Worm (Caenorhabditis elegans): Measurements from ENCODE around the gene ddl-1.
"Not testable (repeated sequence)": the region's sequence is repeated elsewhere in the genome, so short reads cannot be mapped to it uniquely, and the experiment has no call there.

The ddl-1 gene

DNA sequence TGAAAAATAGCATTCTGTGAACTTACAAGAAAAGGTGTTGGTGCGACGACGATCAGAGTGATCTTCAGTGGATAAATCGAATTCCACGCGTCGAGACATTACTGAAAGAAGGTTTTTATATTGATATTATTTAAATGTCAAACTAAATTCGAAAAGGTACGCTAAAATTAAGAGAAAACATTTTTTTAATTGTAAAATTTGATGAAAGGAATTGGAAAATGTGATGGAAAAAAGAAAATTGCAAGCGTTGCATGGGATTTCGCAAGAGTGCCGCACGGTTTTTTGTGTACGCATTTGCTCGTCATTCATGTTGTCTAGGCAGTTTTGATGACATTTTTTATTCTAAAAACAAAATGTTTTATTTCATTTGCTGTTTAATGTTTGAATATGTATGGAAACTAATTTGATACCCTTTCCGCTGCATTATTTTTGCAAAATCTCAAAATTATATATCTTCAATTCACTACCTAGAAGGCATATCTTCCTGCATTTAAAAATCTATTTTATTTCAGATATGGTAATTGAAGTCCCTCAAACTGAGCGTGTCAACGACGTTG, 25.7 kb downstream of the ddl-1 start, which contains the start of the genes eif-3.L and npl-4.2:
Gene eif-3.L, minus strand, starts transcription at position 101 of the 557 bp plus-strand sequence.
Gene npl-4.2, plus strand, starts transcription at position 507 of the 557 bp plus-strand sequence.
- not testable (repeated sequence) for TF ChIP-seq zag-1, unc-39, R02D3.7 (tag; optimal IDR thresholded peaks at IDR 0.05)

DNA sequence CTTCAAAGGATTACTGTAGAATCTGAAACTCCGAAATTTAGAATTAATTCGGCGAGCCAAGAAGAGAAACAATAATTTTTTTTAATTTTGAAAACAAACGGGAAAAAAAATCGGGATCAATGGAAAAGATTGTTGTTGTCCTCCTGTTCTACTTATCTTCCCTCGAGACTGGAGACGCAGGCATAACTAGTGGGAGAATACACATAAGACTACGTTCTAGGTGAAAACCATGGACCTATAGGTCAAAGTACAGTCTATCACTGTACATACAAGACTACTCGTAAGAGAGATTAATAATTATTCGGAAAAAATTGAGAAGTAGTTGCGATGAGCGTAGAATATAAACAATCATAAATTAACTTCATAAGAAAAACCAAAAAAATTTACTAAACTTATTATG, 28.9 kb downstream of the ddl-1 start, which contains the start of gene dhs-6:
Gene dhs-6, minus strand, starts transcription at position 22 of the 400 bp plus-strand sequence.
- peak; percentile 48 for TF ChIP-seq nhr-23 (tag; optimal IDR thresholded peaks at IDR 0.05)
- peak; percentile 15 for TF ChIP-seq nhr-43 (tag; optimal IDR thresholded peaks at IDR 0.05; ENCODE audit: poor library complexity, severe bottlenecking)
- no peak for TF ChIP-seq elt-1 (tag; optimal IDR thresholded peaks at IDR 0.05)
- no peak for TF ChIP-seq hmg-11 (tag; optimal IDR thresholded peaks at IDR 0.05)
- TF ChIP-seq nhr-28 (tag; optimal IDR thresholded peaks at IDR 0.05) = no peak
- TF ChIP-seq egl-5 (tag; optimal IDR thresholded peaks at IDR 0.05) = no peak
- no peak for TF ChIP-seq unc-39 (tag; optimal IDR thresholded peaks at IDR 0.05)
- TF ChIP-seq ceh-28 (tag; optimal IDR thresholded peaks at IDR 0.05) = peak; percentile 8
- no peak for TF ChIP-seq daf-12 (tag; optimal IDR thresholded peaks at IDR 0.05)
- no peak for TF ChIP-seq nhr-76 (tag; optimal IDR thresholded peaks at IDR 0.05)
- no peak for TF ChIP-seq eor-1 (tag; optimal IDR thresholded peaks at IDR 0.05)
- no peak for TF ChIP-seq nhr-11 (tag; optimal IDR thresholded peaks at IDR 0.05)
- TF ChIP-seq elt-2 (tag; optimal IDR thresholded peaks at IDR 0.05) = peak; percentile 71
- no peak for TF ChIP-seq fkh-10 (GFP tag; optimal IDR thresholded peaks at IDR 0.05)
- no peak for TF ChIP-seq nhr-67 (tag; optimal IDR thresholded peaks at IDR 0.05)
- TF ChIP-seq skn-1 (tag; optimal IDR thresholded peaks at IDR 0.05) = no peak
- no peak for TF ChIP-seq tbx-2 (tag; optimal IDR thresholded peaks at IDR 0.05)
- no peak for TF ChIP-seq ztf-4 (tag; optimal IDR thresholded peaks at IDR 0.05)
- no peak for TF ChIP-seq lin-39 (tag; optimal IDR thresholded peaks at IDR 0.05)
- TF ChIP-seq nfya-1 (tag; optimal IDR thresholded peaks at IDR 0.05; ENCODE audit: insufficient read depth) = peak; percentile 9

DNA sequence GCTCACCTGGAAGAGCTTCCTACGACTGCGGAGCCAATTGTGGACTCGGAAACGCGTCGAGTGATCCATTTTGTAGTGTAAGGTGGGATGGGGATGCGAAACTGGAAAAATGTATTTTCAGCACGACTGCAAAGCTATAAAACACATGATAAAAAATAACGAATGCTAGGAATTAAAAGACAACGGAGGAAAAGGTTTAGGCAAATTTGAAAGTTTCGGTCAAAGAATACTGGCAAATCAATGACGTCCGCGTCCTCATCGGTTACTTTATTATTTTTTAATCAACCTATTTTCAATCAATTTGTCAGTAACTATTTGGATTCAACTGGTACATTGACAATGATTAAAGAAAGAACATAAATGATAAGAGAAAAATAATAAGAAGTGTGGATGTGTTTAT, 40.4 kb downstream of the ddl-1 start, which contains the start of gene C17G10.7:
Gene C17G10.7, minus strand, starts transcription at position 101 of the 400 bp plus-strand sequence.
- TF ChIP-seq elt-1 (tag; optimal IDR thresholded peaks at IDR 0.05) (no peak), lin-39 (tag; optimal IDR thresholded peaks at IDR 0.05) (no peak), zag-1 (tag; optimal IDR thresholded peaks at IDR 0.05) (no peak), nhr-12 (tag; optimal IDR thresholded peaks at IDR 0.05) (no peak), mml-1 (tag; optimal IDR thresholded peaks at IDR 0.05) (no peak), nhr-28 (tag; optimal IDR thresholded peaks at IDR 0.05) (no peak)

- TF ChIP-seq nhr-67 (tag; optimal IDR thresholded peaks at IDR 0.05) (no peak), sea-2 (GFP tag; optimal IDR thresholded peaks at IDR 0.05) (no peak), zag-1 (tag; optimal IDR thresholded peaks at IDR 0.05) (no peak), nhr-12 (tag; optimal IDR thresholded peaks at IDR 0.05) (no peak), mdl-1 (tag; optimal IDR thresholded peaks at IDR 0.05) (peak; percentile 23), ama-1 (optimal IDR thresholded peaks at IDR 0.05) (no peak), fos-1 (tag; optimal IDR thresholded peaks at IDR 0.05) (no peak), pqm-1 (tag; optimal IDR thresholded peaks at IDR 0.05) (no peak), ZK546.5 (tag; optimal IDR thresholded peaks at IDR 0.05) (no peak), hmg-11 (tag; optimal IDR thresholded peaks at IDR 0.05) (no peak), ceh-28 (tag; optimal IDR thresholded peaks at IDR 0.05) (peak; percentile 80), snpc-4 (tag; optimal IDR thresholded peaks at IDR 0.05) (no peak), unc-62 (GFP tag; optimal IDR thresholded peaks at IDR 0.05) (peak; percentile 93), egl-27 (tag; optimal IDR thresholded peaks at IDR 0.05) (no peak), fkh-2 (tag; optimal IDR thresholded peaks at IDR 0.05) (no peak), skn-1 (tag; optimal IDR thresholded peaks at IDR 0.05) (no peak), nhr-11 (tag; optimal IDR thresholded peaks at IDR 0.05) (no peak), nhr-237 (tag; optimal IDR thresholded peaks at IDR 0.05) (no peak), nhr-76 (tag; optimal IDR thresholded peaks at IDR 0.05) (peak; percentile 48), lin-39 (tag; optimal IDR thresholded peaks at IDR 0.05) (no peak), daf-12 (tag; optimal IDR thresholded peaks at IDR 0.05) (no peak), nhr-23 (tag; optimal IDR thresholded peaks at IDR 0.05) (peak; percentile 94), ztf-11 (tag; optimal IDR thresholded peaks at IDR 0.05) (no peak), nfya-1 (tag; optimal IDR thresholded peaks at IDR 0.05; ENCODE audit: insufficient read depth) (no peak), nhr-43 (tag; optimal IDR thresholded peaks at IDR 0.05; ENCODE audit: poor library complexity, severe bottlenecking) (peak; percentile 90), ceh-82 (tag; optimal IDR thresholded peaks at IDR 0.05) (no peak), ztf-4 (tag; optimal IDR thresholded peaks at IDR 0.05) (no peak), nhr-28 (tag; optimal IDR thresholded peaks at IDR 0.05) (no peak), lin-15B (tag; optimal IDR thresholded peaks at IDR 0.05) (no peak), tbx-2 (tag; optimal IDR thresholded peaks at IDR 0.05) (peak; percentile 39), R02D3.7 (tag; optimal IDR thresholded peaks at IDR 0.05) (peak; percentile 40), pha-4 (tag; optimal IDR thresholded peaks at IDR 0.05) (no peak), mml-1 (tag; optimal IDR thresholded peaks at IDR 0.05) (no peak), eor-1 (tag; optimal IDR thresholded peaks at IDR 0.05) (no peak), elt-3 (tag; optimal IDR thresholded peaks at IDR 0.05) (peak; percentile 93 to 96 (median 93)), lsy-12 (tag; optimal IDR thresholded peaks at IDR 0.05) (peak; percentile 5), fkh-10 (GFP tag; optimal IDR thresholded peaks at IDR 0.05) (no peak), ceh-9 (tag; optimal IDR thresholded peaks at IDR 0.05) (no peak), jun-1 (tag; optimal IDR thresholded peaks at IDR 0.05) (no peak)
Measured at ce11 chrII:5605538-5605945, 42.6 kb downstream of the ddl-1 start.
